Fruit fly (Drosophila melanogaster) whole organism, embryonic: ENCODE measurements around the gene CG6006.

Source experiments
- Atf-2 ChIP-seq: fragments of 200-800 bp; sonication (Bioruptor generic); optimal IDR thresholded peaks from 2 replicates; lab custom pipeline; 2016; ENCODE audit warnings: missing biosample characterization, missing genetic modification characterization
- CG10147 ChIP-seq: fragments of 200-800 bp; sonication (Bioruptor generic); optimal IDR thresholded peaks from 2 replicates; lab custom pipeline; 2019; ENCODE audit warnings: missing biosample characterization, mild to moderate bottlenecking, missing genetic modification characterization, moderate library complexity
- CG10654 ChIP-seq: fragments of 200-800 bp; sonication (Bioruptor generic); optimal IDR thresholded peaks from 2 replicates; lab custom pipeline; 2016; ENCODE audit warnings: missing biosample characterization, missing genetic modification characterization
- CG11247 ChIP-seq: fragments of 200-800 bp; sonication (Bioruptor generic); IDR thresholded peaks from 2 replicates; pipeline ENCODE4 v1.3.6; 2022; ENCODE audit warnings: missing biosample characterization, missing genetic modification characterization
- CG12391 ChIP-seq: fragments of 200-800 bp; sonication (Bioruptor generic); optimal IDR thresholded peaks from 3 replicates; lab custom pipeline; 2018; ENCODE audit warnings: missing biosample characterization, mild to moderate bottlenecking, missing genetic modification characterization, moderate library complexity
- CG13123 ChIP-seq: fragments of 200-800 bp; sonication (Bioruptor generic); optimal IDR thresholded peaks from 2 replicates; lab custom pipeline; 2016; ENCODE audit warnings: missing biosample characterization, missing genetic modification characterization
- CG14014 ChIP-seq: fragments of 200-800 bp; sonication (Bioruptor generic); IDR thresholded peaks from 2 replicates; pipeline ENCODE4 v1.3.6; 2022; ENCODE audit warnings: missing biosample characterization, missing genetic modification characterization
- CG1602 ChIP-seq: fragments of 200-800 bp; sonication (Bioruptor generic); optimal IDR thresholded peaks from 3 replicates; lab custom pipeline; 2016; ENCODE audit warnings: missing biosample characterization, missing genetic modification characterization
- CG17361 ChIP-seq: fragments of 200-800 bp; sonication (Bioruptor generic); IDR thresholded peaks from 3 replicates; pipeline ENCODE4 v1.3.6; 2022; ENCODE audit warnings: missing biosample characterization, missing genetic modification characterization
- CG17568 ChIP-seq: fragments of 200-800 bp; sonication (Bioruptor generic); optimal IDR thresholded peaks from 2 replicates; lab custom pipeline; 2018; ENCODE audit warnings: missing biosample characterization, mild to moderate bottlenecking, missing genetic modification characterization, moderate library complexity
- CG2116 ChIP-seq: fragments of 200-800 bp; sonication (Bioruptor generic); optimal IDR thresholded peaks from 3 replicates; lab custom pipeline; 2018; ENCODE audit warnings: missing biosample characterization, mild to moderate bottlenecking, missing genetic modification characterization
- CG2120 ChIP-seq: fragments of 200-800 bp; sonication (Bioruptor generic); optimal IDR thresholded peaks from 3 replicates; lab custom pipeline; 2016; ENCODE audit warnings: missing biosample characterization, missing genetic modification characterization
- CG2678 ChIP-seq: fragments of 200-800 bp; sonication (Bioruptor generic); optimal IDR thresholded peaks from 3 replicates; lab custom pipeline; 2019; ENCODE audit warnings: missing biosample characterization, mild to moderate bottlenecking, missing genetic modification characterization, moderate library complexity
- CG2712 ChIP-seq: fragments of 200-800 bp; optimal IDR thresholded peaks from 3 replicates; lab custom pipeline; 2019; ENCODE audit warnings: missing biosample characterization, mild to moderate bottlenecking, missing genetic modification characterization, moderate library complexity
- CG2889 ChIP-seq: fragments of 200-800 bp; sonication (Bioruptor generic); IDR thresholded peaks from 3 replicates; pipeline ENCODE4 v1.3.6; 2022; ENCODE audit warnings: missing biosample characterization, missing genetic modification characterization
- CG31441 ChIP-seq: fragments of 200-800 bp; sonication (Bioruptor generic); IDR thresholded peaks from 2 replicates; pipeline ENCODE4 v1.3.6; 2022; ENCODE audit warnings: missing biosample characterization, missing genetic modification characterization
- CG32532 ChIP-seq: fragments of 200-800 bp; sonication (Bioruptor generic); IDR thresholded peaks from 2 replicates; pipeline ENCODE4 v1.3.6; 2022; ENCODE audit warnings: missing biosample characterization, missing genetic modification characterization
- CG3281 ChIP-seq: fragments of 200-800 bp; sonication (Bioruptor generic); optimal IDR thresholded peaks from 3 replicates; lab custom pipeline; 2017; ENCODE audit warnings: missing biosample characterization, mild to moderate bottlenecking, missing genetic modification characterization
- CG7372 ChIP-seq: fragments of 200-800 bp; sonication (Bioruptor generic); IDR thresholded peaks from 2 replicates; pipeline ENCODE4 v1.3.6; 2022; ENCODE audit warnings: missing biosample characterization, missing genetic modification characterization
- CG7556 ChIP-seq: fragments of 200-800 bp; sonication (Bioruptor generic); optimal IDR thresholded peaks from 2 replicates; lab custom pipeline; 2017; ENCODE audit warnings: missing biosample characterization, mild to moderate bottlenecking, missing genetic modification characterization
- CG8281 ChIP-seq: fragments of 200-800 bp; sonication (Bioruptor generic); optimal IDR thresholded peaks from 2 replicates; lab custom pipeline; 2018; ENCODE audit warnings: missing biosample characterization, mild to moderate bottlenecking, missing genetic modification characterization, moderate library complexity
- CG8478 ChIP-seq: fragments of >200 bp; optimal IDR thresholded peaks from 2 replicates; lab custom pipeline; 2018
- D19A ChIP-seq: fragments of 200-800 bp; optimal IDR thresholded peaks from 3 replicates; lab custom pipeline; 2019; ENCODE audit warnings: missing biosample characterization, mild to moderate bottlenecking, missing genetic modification characterization, moderate library complexity
- Ets65A ChIP-seq: fragments of 200-800 bp; sonication (Bioruptor generic); peaks from one replicate; lab custom pipeline; 2016; ENCODE audit warnings: missing biosample characterization, missing genetic modification characterization
- Fer3 ChIP-seq: fragments of 200-800 bp; sonication (Bioruptor generic); optimal IDR thresholded peaks from 2 replicates; lab custom pipeline; 2018; ENCODE audit warnings: missing biosample characterization, mild to moderate bottlenecking, missing genetic modification characterization, moderate library complexity
- GATAe ChIP-seq: fragments of 200-800 bp; sonication (Bioruptor generic); conservative IDR thresholded peaks from 2 replicates; pipeline ENCODE4 v1.3.6; 2022; ENCODE audit warnings: missing biosample characterization, missing genetic modification characterization
- Hand ChIP-seq: fragments of 200-800 bp; sonication (Bioruptor generic); optimal IDR thresholded peaks from 2 replicates; lab custom pipeline; 2017; ENCODE audit warnings: mild to moderate bottlenecking, missing biosample characterization, missing genetic modification reagents, missing genetic modification characterization
- Lhr ChIP-seq: fragments of 200-800 bp; sonication (Bioruptor generic); optimal IDR thresholded peaks from 3 replicates; lab custom pipeline; 2017; ENCODE audit warnings: mild to moderate bottlenecking, missing biosample characterization, missing genetic modification reagents, missing genetic modification characterization
- NfI ChIP-seq: fragments of 200-800 bp; sonication (Bioruptor generic); optimal IDR thresholded peaks from 3 replicates; lab custom pipeline; 2018; ENCODE audit warnings: missing biosample characterization, mild to moderate bottlenecking, missing genetic modification characterization, moderate library complexity
- Ptx1 ChIP-seq: fragments of 200-800 bp; sonication (Bioruptor generic); IDR thresholded peaks from 2 replicates; pipeline ENCODE4 v1.3.6; 2022; ENCODE audit warnings: missing biosample characterization, missing genetic modification characterization
- Ravus ChIP-seq: fragments of 200-800 bp; sonication (Bioruptor generic); IDR thresholded peaks from 2 replicates; pipeline ENCODE4 v1.3.6; 2022; ENCODE audit warnings: missing biosample characterization, missing genetic modification characterization
- Xbp1 ChIP-seq: fragments of 200-800 bp; sonication (Bioruptor generic); optimal IDR thresholded peaks from 3 replicates; lab custom pipeline; 2016; ENCODE audit warnings: missing biosample characterization, mild to moderate bottlenecking, missing genetic modification characterization
- ara ChIP-seq: fragments of 200-800 bp; sonication (Bioruptor generic); IDR thresholded peaks from 2 replicates; pipeline ENCODE4 v1.3.6; 2022; ENCODE audit warnings: missing biosample characterization, missing genetic modification characterization
- az2 ChIP-seq: fragments of 200-800 bp; sonication (Bioruptor generic); optimal IDR thresholded peaks from 3 replicates; lab custom pipeline; 2016; ENCODE audit warnings: missing biosample characterization, missing genetic modification characterization
- bcd ChIP-seq: fragments of 200-800 bp; sonication (Bioruptor generic); optimal IDR thresholded peaks from 2 replicates; lab custom pipeline; 2017; ENCODE audit warnings: missing biosample characterization, mild to moderate bottlenecking, missing genetic modification characterization
- bigmax ChIP-seq: fragments of 200-800 bp; sonication (Bioruptor generic); optimal IDR thresholded peaks from 2 replicates; lab custom pipeline; 2018; ENCODE audit warnings: missing biosample characterization, mild to moderate bottlenecking, missing genetic modification characterization
- bsh ChIP-seq, 2 experiments: fragments of 200-800 bp; sonication (Bioruptor generic); optimal IDR thresholded peaks; 2 replicates each; lab custom pipeline; 2017 to 2018; ENCODE audit warnings: mild to moderate bottlenecking in 2 of 2, missing biosample characterization in 2 of 2, missing genetic modification characterization in 2 of 2, moderate library complexity in 1 of 2
- chm ChIP-seq: fragments of 200-800 bp; sonication (Bioruptor generic); IDR thresholded peaks from 2 replicates; pipeline ENCODE4 v1.3.6; 2022; ENCODE audit warnings: missing biosample characterization, missing genetic modification characterization
- cwo ChIP-seq: fragments of 200-800 bp; sonication (Bioruptor generic); optimal IDR thresholded peaks from 3 replicates; lab custom pipeline; 2017; ENCODE audit warnings: missing biosample characterization, missing genetic modification characterization, mild to moderate bottlenecking, moderate library complexity, missing genetic modification reagents
- dati ChIP-seq: fragments of 200-800 bp; sonication (Bioruptor generic); IDR thresholded peaks from 2 replicates; pipeline ENCODE4 v1.3.6; 2022; ENCODE audit warnings: missing biosample characterization, missing genetic modification characterization
- dmrt99B ChIP-seq: fragments of 200-800 bp; sonication (Bioruptor generic); optimal IDR thresholded peaks from 2 replicates; lab custom pipeline; 2018; ENCODE audit warnings: missing biosample characterization, mild to moderate bottlenecking, missing genetic modification characterization, moderate library complexity
- gem ChIP-seq: fragments of 200-800 bp; sonication (Bioruptor generic); optimal IDR thresholded peaks from 2 replicates; lab custom pipeline; 2019; ENCODE audit warnings: missing biosample characterization, mild to moderate bottlenecking, missing genetic modification characterization, moderate library complexity
- lab ChIP-seq: fragments of 200-800 bp; sonication (Bioruptor generic); optimal IDR thresholded peaks from 3 replicates; lab custom pipeline; 2017; ENCODE audit warnings: missing biosample characterization, missing genetic modification characterization, mild to moderate bottlenecking, moderate library complexity, missing genetic modification reagents
- pho ChIP-seq: fragments of 200-800 bp; sonication (Bioruptor generic); optimal IDR thresholded peaks from 2 replicates; lab custom pipeline; 2016; ENCODE audit warnings: missing biosample characterization, missing genetic modification characterization
- phol ChIP-seq: fragments of 200-800 bp; sonication (Bioruptor generic); optimal IDR thresholded peaks from 3 replicates; lab custom pipeline; 2018; ENCODE audit warnings: missing biosample characterization, mild to moderate bottlenecking, missing genetic modification characterization, moderate library complexity
- pros ChIP-seq: fragments of 200-800 bp; sonication (Bioruptor generic); optimal IDR thresholded peaks from 3 replicates; lab custom pipeline; 2019; ENCODE audit warnings: missing biosample characterization, mild to moderate bottlenecking, missing genetic modification characterization, moderate library complexity
- slbo ChIP-seq: fragments of 200-800 bp; sonication (Bioruptor generic); IDR thresholded peaks from 2 replicates; pipeline ENCODE4 v1.3.6; 2022; ENCODE audit warnings: missing biosample characterization, missing genetic modification characterization
- tna ChIP-seq: fragments of 200-800 bp; sonication (Bioruptor generic); IDR thresholded peaks from 2 replicates; pipeline ENCODE4 v1.3.6; 2022; ENCODE audit warnings: missing biosample characterization, missing genetic modification characterization; ENCODE audit not compliant: partially characterized antibody

CG6006 gene

DNA sequence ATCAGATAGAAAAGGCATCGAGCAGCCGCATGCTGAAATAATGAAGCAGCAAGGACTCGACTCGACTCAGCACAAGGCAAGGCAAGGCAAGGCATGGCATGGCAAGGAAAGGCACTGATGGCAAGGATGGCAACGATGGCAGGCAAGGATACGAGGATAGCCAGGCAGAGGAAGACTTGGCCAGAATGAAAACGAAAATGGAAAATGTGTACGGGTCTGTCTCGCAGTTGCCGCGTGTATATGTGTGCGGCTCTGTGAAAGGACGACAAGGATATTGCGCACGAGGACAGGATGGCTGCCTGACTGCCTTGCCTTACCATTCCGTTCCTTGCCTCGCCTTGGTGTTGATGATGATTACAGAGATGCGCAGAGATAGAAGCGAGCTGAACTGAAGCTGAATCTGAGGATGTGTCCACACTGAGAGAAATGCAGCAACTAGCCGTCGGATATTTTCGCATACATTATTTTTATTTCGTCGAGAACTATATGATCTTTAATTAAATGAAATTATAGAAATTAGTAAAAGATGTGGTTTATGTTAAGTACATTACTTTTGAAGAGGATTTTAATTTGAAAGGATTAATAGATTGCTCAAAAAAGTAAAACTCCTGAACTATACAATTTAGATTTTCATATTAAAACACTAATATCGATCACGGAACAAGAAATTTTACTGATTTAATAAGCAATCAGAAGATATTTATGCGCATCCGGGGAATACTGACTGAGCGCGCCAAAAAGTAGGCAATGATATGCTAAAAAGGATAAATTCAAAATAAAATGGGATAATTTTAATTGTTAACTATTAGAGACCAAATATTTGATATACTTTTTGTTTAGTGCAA lies 59.9 kb downstream of the CG6006 start (continued):
- TF ChIP-seq dmrt99B (tag; lab: Kevin White, UChicago): peak; percentile 50
- TF ChIP-seq bigmax (GFP tag; lab: Kevin White, UChicago): no peak
- TF ChIP-seq Fer3: peak; percentile 8
- TF ChIP-seq phol (tag; lab: Kevin White, UChicago): peak; percentile 36
- TF ChIP-seq CG17361 (GFP tag; lab: Robert Waterston, UW): peak; percentile 80
- TF ChIP-seq CG3281 (GFP tag; lab: Kevin White, UChicago): peak; percentile 59
- TF ChIP-seq Lhr (GFP tag; lab: Kevin White, UChicago): no peak
- peak; percentile 42 for TF ChIP-seq bcd (GFP tag; lab: Kevin White, UChicago)
- TF ChIP-seq CG10654 (GFP tag; lab: Kevin White, UChicago): no peak
- TF ChIP-seq CG7372 (GFP tag; lab: Robert Waterston, UW): 0 out of 2 replicates have a peak, but pooled peaks have one; percentile 10
- TF ChIP-seq Ptx1 (GFP tag; lab: Robert Waterston, UW): peak; percentile 19; the same call in 1 of the 2 replicates
- TF ChIP-seq Hand: peak; percentile 12
- no peak for TF ChIP-seq bsh (GFP tag; optimal IDR thresholded peaks at IDR 0.05; lab: Kevin White, UChicago)
- TF ChIP-seq slbo: peak; percentile 31
- TF ChIP-seq CG31441 (GFP tag; lab: Robert Waterston, UW): peak; percentile 58; the same call in 1 of the 2 replicates
- peak; percentile 30 for TF ChIP-seq NfI (GFP tag; lab: Kevin White, UChicago)
- TF ChIP-seq CG14014 (GFP tag; lab: Robert Waterston, UW): peak; percentile 10; the same call in 1 of the 2 replicates
- TF ChIP-seq CG8478: peak; percentile 79
- TF ChIP-seq az2: peak; percentile 29
- TF ChIP-seq tna (GFP tag; lab: Robert Waterston, UW): no peak
- TF ChIP-seq CG32532 (GFP tag; lab: Robert Waterston, UW): 0 out of 2 replicates have a peak, but pooled peaks have one; percentile 5
- no peak for TF ChIP-seq CG13123 (GFP tag; lab: Kevin White, UChicago)
- peak; percentile 28 for TF ChIP-seq D19A (tag; lab: Kevin White, UChicago)
- peak; percentile 41 for TF ChIP-seq Xbp1
- TF ChIP-seq Ravus (GFP tag; lab: Robert Waterston, UW): no peak
- peak; percentile 23 for TF ChIP-seq CG2712 (tag; lab: Kevin White, UChicago)
- peak; percentile 9 for TF ChIP-seq pho (GFP tag; lab: Kevin White, UChicago)
- peak; percentile 37 for TF ChIP-seq lab
- TF ChIP-seq CG17568 (GFP tag; lab: Kevin White, UChicago): peak; percentile 18
- TF ChIP-seq chm (GFP tag; lab: Robert Waterston, UW): peak; percentile 7; the same call in 1 of the 2 replicates
- TF ChIP-seq CG8281 (tag; lab: Kevin White, UChicago): no peak
- peak; percentile 18 for TF ChIP-seq CG1602
- peak; percentile 45 for TF ChIP-seq CG12391
- TF ChIP-seq CG10147 (GFP tag; lab: Kevin White, UChicago): peak; percentile 16
- no peak for TF ChIP-seq pros (GFP tag; lab: Kevin White, UChicago)
- TF ChIP-seq dati (GFP tag; lab: Robert Waterston, UW): no peak
- 0 out of 2 replicates have a peak, but pooled peaks have one; percentile 30 for TF ChIP-seq ara (GFP tag; lab: Robert Waterston, UW)
- TF ChIP-seq cwo (GFP tag; lab: Kevin White, UChicago): peak; percentile 22
- peak; percentile 76 for TF ChIP-seq Ets65A
- peak; percentile 58 for TF ChIP-seq gem (tag; lab: Kevin White, UChicago)
- peak; percentile 6 for TF ChIP-seq CG2116 (GFP tag; lab: Kevin White, UChicago)
- TF ChIP-seq CG2120: peak; percentile 62
- no peak for TF ChIP-seq CG2889 (GFP tag; lab: Robert Waterston, UW)
- peak; percentile 72 for TF ChIP-seq CG2678
- TF ChIP-seq CG11247 (GFP tag; lab: Robert Waterston, UW): no peak
- peak; percentile 87 for TF ChIP-seq CG7556 (GFP tag; lab: Kevin White, UChicago)
- TF ChIP-seq Atf-2 (GFP tag; lab: Kevin White, UChicago): no peak
- no peak for TF ChIP-seq GATAe (GFP tag; lab: Robert Waterston, UW)
